Fruit fly (Drosophila melanogaster) whole organism, prepupa: ENCODE measurements around the gene Kaz-m1.

Experiments used
- CG11294 ChIP-seq: fragments of 200-800 bp; sonication (Bioruptor generic); IDR thresholded peaks from 2 replicates; pipeline ENCODE4 v1.3.6; 2022; ENCODE audit warnings: missing biosample characterization, missing genetic modification characterization
- CG3919 ChIP-seq: fragments of 200-800 bp; sonication (Bioruptor generic); optimal IDR thresholded peaks from 3 replicates; lab custom pipeline; 2016; ENCODE audit warnings: missing biosample characterization, missing genetic modification characterization
- CG7368 ChIP-seq: fragments of 200-800 bp; sonication (Bioruptor generic); optimal IDR thresholded peaks from 3 replicates; lab custom pipeline; 2016; ENCODE audit warnings: missing biosample characterization, missing genetic modification characterization
- Eip78C ChIP-seq: fragments of 200-800 bp; sonication (Bioruptor generic); peaks from one replicate; lab custom pipeline; 2016; ENCODE audit warnings: missing biosample characterization, missing genetic modification characterization
- Eip93F ChIP-seq: fragments of 200-800 bp; sonication (Bioruptor generic); optimal IDR thresholded peaks from 2 replicates; lab custom pipeline; 2016; ENCODE audit warnings: missing biosample characterization, mild to moderate bottlenecking, missing genetic modification characterization
- Sox15 ChIP-seq: fragments of 200-800 bp; sonication (Bioruptor generic); optimal IDR thresholded peaks from 3 replicates; lab custom pipeline; 2016; ENCODE audit warnings: missing biosample characterization, missing genetic modification characterization

DNA sequence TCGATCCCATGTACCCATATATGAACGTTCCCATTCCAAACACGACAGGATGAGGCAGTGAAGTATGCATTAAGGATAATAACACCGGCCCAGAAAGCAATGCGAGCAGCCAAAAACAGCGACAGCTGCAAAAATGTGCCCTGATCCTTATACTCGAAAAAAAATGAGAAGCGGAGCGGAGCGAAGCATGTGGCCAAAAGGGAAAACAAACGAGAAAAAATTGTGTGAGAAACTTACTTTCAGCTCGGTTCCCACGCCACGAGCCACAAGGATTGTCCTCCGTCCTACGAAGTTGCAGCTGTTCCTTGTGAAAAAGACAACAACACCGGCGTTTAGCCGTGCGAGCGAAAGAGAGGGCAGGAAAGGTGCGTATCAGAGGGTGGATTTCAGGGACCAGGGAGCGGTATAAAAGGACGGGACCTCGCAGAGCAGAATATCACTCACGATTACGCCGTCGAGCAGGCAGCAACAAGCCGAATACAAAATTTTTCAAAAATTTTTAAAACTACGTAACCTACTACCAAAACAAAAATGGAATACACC is 25.3 kb downstream of the Kaz-m1 start:
- TF ChIP-seq Eip78C (GFP tag; lab: Kevin White, UChicago) (peak; percentile 13), Eip93F (GFP tag; lab: Kevin White, UChicago) (no peak), CG7368 (no peak), CG11294 (GFP tag; lab: Robert Waterston, UW) (no peak), CG3919 (GFP tag; lab: Kevin White, UChicago) (no peak), Sox15 (GFP tag; lab: Kevin White, UChicago) (no peak)
